Worm (Caenorhabditis elegans): Measurements from ENCODE around the gene decr-1.2.

The decr-1.2 gene

DNA sequence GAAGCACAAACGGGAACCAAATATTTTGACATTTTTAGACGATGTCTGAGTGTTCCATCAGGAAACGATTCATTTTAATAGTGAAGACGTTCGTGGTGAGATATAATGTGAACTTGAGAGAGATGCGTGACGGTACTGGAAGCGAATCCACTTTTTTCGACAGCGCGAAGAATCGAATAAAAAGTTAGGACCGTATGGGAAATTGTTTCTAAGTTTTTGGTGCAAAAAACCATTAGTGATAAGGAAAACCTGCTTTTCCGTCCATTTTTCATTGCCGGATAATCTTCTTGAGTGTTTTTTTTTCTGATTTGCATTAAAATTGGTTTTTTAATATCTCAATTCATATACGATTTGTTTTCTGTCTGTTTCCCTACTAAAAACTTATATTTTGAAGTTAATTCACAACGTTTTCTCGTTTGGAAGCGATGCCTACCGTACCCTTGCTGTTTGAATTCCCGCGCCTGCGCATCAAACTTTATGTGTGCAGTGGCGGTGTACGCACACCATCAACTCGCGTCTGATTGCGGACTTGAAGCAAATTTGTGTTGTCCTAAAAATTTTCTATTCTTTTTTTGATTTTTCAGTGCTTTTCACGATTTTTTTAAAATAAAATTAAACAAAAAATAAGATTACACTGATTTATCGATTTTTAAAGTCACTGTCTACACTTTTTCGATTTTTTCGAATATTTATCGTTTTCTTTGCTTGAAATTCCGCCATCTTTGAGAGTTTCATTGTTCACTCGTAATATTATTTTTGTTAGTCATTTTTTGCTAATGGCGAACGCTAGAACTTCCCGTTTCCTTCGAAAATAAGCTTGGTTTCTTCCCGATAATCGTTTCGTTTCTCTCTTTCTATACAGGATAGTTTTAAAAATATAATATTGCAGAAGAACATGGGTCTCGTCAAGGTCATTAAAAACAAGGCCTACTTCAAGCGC lies 23.9 kb downstream of the decr-1.2 start, which contains the start of the genes col-38 and rpl-5 (continued):
- TF ChIP-seq madf-5 (GFP tag; IDR thresholded peaks at IDR 0.05) = no peak
- TF ChIP-seq lin-38 (GFP tag; IDR thresholded peaks at IDR 0.05) = peak; percentile 91
- TF ChIP-seq lin-13 (GFP tag; optimal IDR thresholded peaks at IDR 0.05) = peak; percentile 72
- no peak for TF ChIP-seq nhr-76 (tag; optimal IDR thresholded peaks at IDR 0.05)
- peak; percentile 34 for TF ChIP-seq nhr-25 (tag; optimal IDR thresholded peaks at IDR 0.05; ENCODE audit: borderline replicate concordance, insufficient read depth)
- TF ChIP-seq Y5F2A.4 (GFP tag; optimal IDR thresholded peaks at IDR 0.05) = no peak
- TF ChIP-seq ZK337.2 (GFP tag; IDR thresholded peaks at IDR 0.05) = no peak
- peak; percentile 90 for TF ChIP-seq dve-1 (tag; optimal IDR thresholded peaks at IDR 0.05; ENCODE audit: insufficient read depth)
- TF ChIP-seq ceh-62 (tag; optimal IDR thresholded peaks at IDR 0.05) = no peak
- peak; percentile 23; the same call in 1 of the 2 replicates for TF ChIP-seq nhr-42 (GFP tag; IDR thresholded peaks at IDR 0.05)
- peak; percentile 89 to 98 for TF ChIP-seq lsy-2 (tag; optimal IDR thresholded peaks at IDR 0.05)
- TF ChIP-seq lin-15B (tag; optimal IDR thresholded peaks at IDR 0.05) = no peak
- no peak for TF ChIP-seq nhr-237 (tag; optimal IDR thresholded peaks at IDR 0.05)
- TF ChIP-seq nhr-11 (tag; optimal IDR thresholded peaks at IDR 0.05) = peak; percentile 87
- no peak for TF ChIP-seq F44E2.7 (GFP tag; IDR thresholded peaks at IDR 0.05)
- TF ChIP-seq ceh-28 (tag; optimal IDR thresholded peaks at IDR 0.05) = no peak
- no peak for TF ChIP-seq ctbp-1 (GFP tag; IDR thresholded peaks at IDR 0.05)
- no peak for TF ChIP-seq attf-4 (tag; optimal IDR thresholded peaks at IDR 0.05)
- TF ChIP-seq fos-1 (tag; optimal IDR thresholded peaks at IDR 0.05) = no peak
- peak; percentile 92 for TF ChIP-seq mep-1 (tag; optimal IDR thresholded peaks at IDR 0.05)
- no peak for TF ChIP-seq T20F7.1 (GFP tag; optimal IDR thresholded peaks at IDR 0.05)
- TF ChIP-seq nhr-77 (tag; optimal IDR thresholded peaks at IDR 0.05) = peak; percentile 93
- 0 out of 2 replicates have a peak, but pooled peaks have one; percentile 15 for TF ChIP-seq snpc-1.2 (GFP tag; IDR thresholded peaks at IDR 0.05)
- TF ChIP-seq nhr-10 (tag; optimal IDR thresholded peaks at IDR 0.05) = no peak
- peak; percentile 47 for TF ChIP-seq spr-1 (tag; optimal IDR thresholded peaks at IDR 0.05)

DNA sequence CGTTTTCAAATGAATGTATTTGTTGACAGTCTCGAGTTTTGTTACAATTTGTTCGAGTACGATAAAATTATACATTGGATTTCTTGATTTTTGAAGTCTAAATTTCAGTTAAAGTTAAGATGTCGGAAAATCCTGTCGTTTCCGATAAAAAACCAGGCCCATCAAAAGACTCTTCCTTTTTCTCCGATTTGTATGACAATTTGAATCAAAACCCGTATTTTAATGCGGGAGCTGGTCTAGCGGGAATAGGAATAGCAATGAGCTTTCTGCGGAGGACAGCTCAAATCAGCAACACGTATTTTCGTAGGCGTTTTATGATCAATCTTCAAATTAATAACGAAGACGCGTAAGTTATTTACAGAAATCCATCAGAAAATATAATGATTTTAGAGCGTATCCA lies 25.6 kb downstream of the decr-1.2 start, which contains the start of gene bcs-1:
TSS of gene bcs-1 (plus strand) at position 109 of the 400 bp plus-strand sequence.
- no peak for TF ChIP-seq ceh-28 (tag; optimal IDR thresholded peaks at IDR 0.05)
- no peak for TF ChIP-seq ceh-62 (tag; optimal IDR thresholded peaks at IDR 0.05)
- TF ChIP-seq spr-1 (tag; optimal IDR thresholded peaks at IDR 0.05) = no peak
- TF ChIP-seq ztf-11 (tag; optimal IDR thresholded peaks at IDR 0.05) = no peak
- TF ChIP-seq nhr-10 (tag; optimal IDR thresholded peaks at IDR 0.05) = no peak
- TF ChIP-seq nhr-42 (GFP tag; IDR thresholded peaks at IDR 0.05) = no peak
- no peak for TF ChIP-seq lin-13 (GFP tag; optimal IDR thresholded peaks at IDR 0.05)
- no peak for TF ChIP-seq daf-16 (GFP tag; optimal IDR thresholded peaks at IDR 0.05)
- peak; percentile 14 for TF ChIP-seq daf-16 (tag; optimal IDR thresholded peaks at IDR 0.05)
- 0 out of 2 replicates have a peak, but pooled peaks have one; percentile 14 for TF ChIP-seq tra-1 (GFP tag; IDR thresholded peaks at IDR 0.05)
- TF ChIP-seq dmd-9 (GFP tag; IDR thresholded peaks at IDR 0.05) = no peak
- no peak for TF ChIP-seq lim-7 (GFP tag; IDR thresholded peaks at IDR 0.05)
- TF ChIP-seq unc-39 (tag; optimal IDR thresholded peaks at IDR 0.05) = no peak
- no peak for TF ChIP-seq zip-11 (GFP tag; IDR thresholded peaks at IDR 0.05)
- no peak for TF ChIP-seq F26F4.8 (GFP tag; conservative IDR thresholded peaks at IDR 0.05)
- no peak for TF ChIP-seq nhr-6 (tag; optimal IDR thresholded peaks at IDR 0.05)
- TF ChIP-seq hif-1 (tag; optimal IDR thresholded peaks at IDR 0.05) = no peak
- no peak for TF ChIP-seq D1046.2 (GFP tag; IDR thresholded peaks at IDR 0.05)
- no peak for TF ChIP-seq nhr-237 (tag; optimal IDR thresholded peaks at IDR 0.05)
- TF ChIP-seq lin-38 (GFP tag; IDR thresholded peaks at IDR 0.05) = peak; percentile 49; the same call in 1 of the 2 replicates
- no peak for TF ChIP-seq nhr-28 (tag; optimal IDR thresholded peaks at IDR 0.05)
- TF ChIP-seq daf-8 (GFP tag; IDR thresholded peaks at IDR 0.05) = no peak
- no peak for TF ChIP-seq vab-7 (GFP tag; IDR thresholded peaks at IDR 0.05)
- TF ChIP-seq Y48G9A.11 (GFP tag; IDR thresholded peaks at IDR 0.05) = 0 out of 2 replicates have a peak, but pooled peaks have one; percentile 7
- TF ChIP-seq ztf-7 (tag; optimal IDR thresholded peaks at IDR 0.05) = no peak
- no peak for TF ChIP-seq lin-15B (tag; optimal IDR thresholded peaks at IDR 0.05)
- no peak for TF ChIP-seq lin-29 (GFP tag; IDR thresholded peaks at IDR 0.05)
- no peak for TF ChIP-seq saeg-2 (GFP tag; IDR thresholded peaks at IDR 0.05)
- no peak for TF ChIP-seq hlh-30 (tag; optimal IDR thresholded peaks at IDR 0.05; ENCODE audit: insufficient read depth)
- no peak for TF ChIP-seq daf-12 (tag; optimal IDR thresholded peaks at IDR 0.05)
- peak; percentile 39 for TF ChIP-seq F49E8.2 (tag; optimal IDR thresholded peaks at IDR 0.05; ENCODE audit: borderline replicate concordance)
- no peak for TF ChIP-seq lin-39 (tag; optimal IDR thresholded peaks at IDR 0.05)
